Fruit fly (Drosophila melanogaster): ENCODE measurements around the gene CG16986.
A peak's percentile ranks its signal among the peaks of the same experiment; 100 is the strongest.

- peak; percentile 71 for TF ChIP-seq psq (optimal IDR thresholded peaks at IDR 0.05)
- no peak for TF ChIP-seq h (optimal IDR thresholded peaks at IDR 0.05)
- no peak for TF ChIP-seq Myc (optimal IDR thresholded peaks at IDR 0.05)
- TF ChIP-seq Sin3A (optimal IDR thresholded peaks at IDR 0.05): no peak
- no peak for TF ChIP-seq ttk (optimal IDR thresholded peaks at IDR 0.05)
- no peak for TF ChIP-seq insv (optimal IDR thresholded peaks at IDR 0.05)
Measured at dm6 chr3L:2636023-2636968, 36.2 kb downstream of the CG16986 start.
